Worm (Caenorhabditis elegans) whole organism, young adult: Measurements from ENCODE around the gene F14D2.8.

Source experiments
- F23B12.7 ChIP-seq: sonication (generic microtip); optimal IDR thresholded peaks from 2 replicates; lab custom pipeline; 2017; ENCODE audit warnings: missing genetic modification characterization, mild to moderate bottlenecking, missing compliant biosample characterization, antibody characterized with exemption, moderate library complexity; ENCODE audit not compliant: insufficient read depth
- ama-1 ChIP-seq, 3 experiments: fragments of 150-350 bp in 1 of 3; sonication (generic microtip) in 2 of 3; optimal IDR thresholded peaks; 2 replicates each; lab custom pipeline; 2014 to 2018; ENCODE audit warnings: missing biosample characterization in 2 of 3, missing genetic modification characterization in 2 of 3, missing genetic modification reagents in 2 of 3
- lin-26 ChIP-seq: fragments of 200-800 bp; sonication (Bioruptor generic); IDR thresholded peaks from 2 replicates; pipeline ENCODE4 v1.3.6; 2022; ENCODE audit warnings: missing genetic modification reagents, missing genetic modification characterization, missing compliant biosample characterization
- lin-40 ChIP-seq: sonication (generic microtip); optimal IDR thresholded peaks from 2 replicates; lab custom pipeline; 2016; ENCODE audit warnings: missing genetic modification characterization, mild to moderate bottlenecking, missing compliant biosample characterization, missing genotype, missing genetic modification reagents
- nfya-1 ChIP-seq: sonication (generic microtip); optimal IDR thresholded peaks from 2 replicates; lab custom pipeline; 2017; ENCODE audit warnings: antibody characterized with exemption, missing compliant biosample characterization, missing genetic modification characterization, borderline replicate concordance; ENCODE audit not compliant: insufficient read depth
- sea-2 ChIP-seq: fragments of 200-800 bp; sonication (Bioruptor generic); IDR thresholded peaks from 2 replicates; pipeline ENCODE4 v1.3.6; 2022; ENCODE audit warnings: missing genetic modification characterization, missing compliant biosample characterization
- snpc-4 ChIP-seq, 5 experiments: fragments of 150-350 bp in 1 of 5; sonication (generic microtip) in 4 of 5; optimal IDR thresholded peaks; 2 replicates each; lab custom pipeline; 2014 to 2018; ENCODE audit warnings: missing genetic modification characterization in 5 of 5, missing biosample characterization in 3 of 5, antibody characterized with exemption in 2 of 5, mild to moderate bottlenecking in 2 of 5, missing compliant biosample characterization in 2 of 5, missing genotype in 2 of 5, moderate library complexity in 2 of 5, missing genetic modification reagents in 1 of 5
- somi-1 ChIP-seq: fragments of 200-800 bp; sonication (Bioruptor generic); optimal IDR thresholded peaks from 2 replicates; lab custom pipeline; 2018; ENCODE audit warnings: mild to moderate bottlenecking, missing genetic modification characterization, missing compliant biosample characterization

DNA sequence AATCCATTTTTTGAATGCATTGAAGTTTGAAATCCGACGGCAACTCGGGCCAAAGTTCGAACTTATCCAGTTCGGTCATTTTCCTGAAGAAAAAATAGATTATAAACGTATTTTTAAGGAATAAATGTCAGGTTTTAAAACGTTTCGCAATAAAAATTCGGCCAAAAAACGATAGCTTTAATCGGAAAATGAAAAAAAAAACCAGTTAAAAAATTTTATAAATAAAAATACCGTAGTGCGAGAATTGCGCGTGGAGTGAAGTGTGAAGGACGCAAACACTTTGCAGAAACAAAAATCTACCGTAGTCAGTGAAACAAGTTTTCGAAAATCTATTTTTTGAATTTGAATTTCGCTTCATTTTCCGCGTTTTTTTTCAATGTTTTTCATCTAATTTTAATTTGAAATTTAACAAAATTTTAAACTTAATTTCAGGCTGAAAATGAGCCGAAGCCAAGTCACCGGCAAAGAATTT, at the start of gene F14D2.8:
- TF ChIP-seq nfya-1 (tag; lab: Kevin White, UChicago) (no peak), lin-40 (no peak), lin-26 (GFP tag; lab: Robert Waterston, UW) (no peak), snpc-4 (GFP tag; optimal IDR thresholded peaks at IDR 0.05; lab: Kevin White, UChicago) (no peak), snpc-4 (tag; optimal IDR thresholded peaks at IDR 0.05; lab: Kevin White, UChicago) (no peak), F23B12.7 (tag; lab: Kevin White, UChicago) (no peak), somi-1 (GFP tag; lab: Kevin White, UChicago) (no peak), ama-1 (optimal IDR thresholded peaks at IDR 0.05; lab: Kevin White, UChicago) (no peak), ama-1 (GFP tag; optimal IDR thresholded peaks at IDR 0.05; lab: Kevin White, UChicago) (no peak), sea-2 (GFP tag; lab: Robert Waterston, UW) (no peak)
